Worm (Caenorhabditis elegans) whole organism, late embryonic: ENCODE data around the gene clec-4.

Experiments used
- C38D4.7 ChIP-seq: fragments of 200-800 bp; sonication (Bioruptor generic); optimal IDR thresholded peaks from 2 replicates; lab custom pipeline; 2018; ENCODE audit warnings: mild to moderate bottlenecking, missing genetic modification characterization, moderate library complexity, missing compliant biosample characterization
- K09A11.1 ChIP-seq: sonication (generic microtip); optimal IDR thresholded peaks from 2 replicates; lab custom pipeline; 2017; ENCODE audit warnings: antibody characterized with exemption, mild to moderate bottlenecking, missing genetic modification characterization, missing compliant biosample characterization; ENCODE audit not compliant: insufficient read depth
- ceh-18 ChIP-seq: sonication (generic microtip); optimal IDR thresholded peaks from 2 replicates; lab custom pipeline; 2016; ENCODE audit warnings: missing genetic modification characterization, missing compliant biosample characterization
- ceh-31 ChIP-seq: sonication (generic microtip); optimal IDR thresholded peaks from 2 replicates; lab custom pipeline; 2016; ENCODE audit warnings: missing genetic modification characterization, missing compliant biosample characterization
- ceh-34 ChIP-seq: sonication (generic microtip); optimal IDR thresholded peaks from 2 replicates; lab custom pipeline; 2016; ENCODE audit warnings: mild to moderate bottlenecking, missing genetic modification characterization, missing compliant biosample characterization
- ceh-45 ChIP-seq: fragments of 200-800 bp; sonication (Bioruptor generic); IDR thresholded peaks from 2 replicates; pipeline ENCODE4 v1.3.6; 2022; ENCODE audit warnings: missing genetic modification reagents, missing genetic modification characterization, missing compliant biosample characterization
- ceh-48 ChIP-seq: sonication (generic microtip); optimal IDR thresholded peaks from 2 replicates; lab custom pipeline; 2016; ENCODE audit warnings: missing genetic modification characterization, inconsistent platforms, missing compliant biosample characterization
- ceh-6 ChIP-seq: fragments of 200-800 bp; sonication (Bioruptor generic); optimal IDR thresholded peaks from 2 replicates; lab custom pipeline; 2018; ENCODE audit warnings: mild to moderate bottlenecking, missing genetic modification characterization, missing compliant biosample characterization
- ceh-9 ChIP-seq: sonication (generic microtip); optimal IDR thresholded peaks from 2 replicates; lab custom pipeline; 2016; ENCODE audit warnings: mild to moderate bottlenecking, missing genetic modification characterization, inconsistent platforms, missing compliant biosample characterization
- che-1 ChIP-seq: sonication (generic microtip); optimal IDR thresholded peaks from 2 replicates; lab custom pipeline; 2016; ENCODE audit warnings: mild to moderate bottlenecking, missing genetic modification characterization, missing compliant biosample characterization
- dmd-4 ChIP-seq: sonication (generic microtip); optimal IDR thresholded peaks from 2 replicates; lab custom pipeline; 2016; ENCODE audit warnings: borderline replicate concordance, missing genetic modification characterization, missing compliant biosample characterization
- dve-1 ChIP-seq: sonication (generic microtip); optimal IDR thresholded peaks from 2 replicates; lab custom pipeline; 2017; ENCODE audit warnings: antibody characterized with exemption, mild to moderate bottlenecking, missing genetic modification characterization, missing compliant biosample characterization
- ets-4 ChIP-seq: sonication (generic microtip); optimal IDR thresholded peaks from 2 replicates; lab custom pipeline; 2016; ENCODE audit warnings: missing genetic modification characterization, missing compliant biosample characterization
- hlh-15 ChIP-seq: sonication (generic microtip); optimal IDR thresholded peaks from 2 replicates; lab custom pipeline; 2016; ENCODE audit warnings: missing genetic modification characterization, missing compliant biosample characterization
- hlh-30 ChIP-seq: sonication (generic microtip); optimal IDR thresholded peaks from 2 replicates; lab custom pipeline; 2017; ENCODE audit warnings: antibody characterized with exemption, missing genetic modification characterization, missing compliant biosample characterization; ENCODE audit not compliant: insufficient read depth
- hlh-6 ChIP-seq: sonication (generic microtip); optimal IDR thresholded peaks from 2 replicates; lab custom pipeline; 2016; ENCODE audit warnings: missing genotype, missing genetic modification characterization, missing compliant biosample characterization
- lim-6 ChIP-seq: sonication (generic microtip); optimal IDR thresholded peaks from 2 replicates; lab custom pipeline; 2016; ENCODE audit warnings: missing genetic modification characterization, missing compliant biosample characterization
- lin-11 ChIP-seq: fragments of 200-800 bp; sonication (Bioruptor generic); optimal IDR thresholded peaks from 2 replicates; lab custom pipeline; 2018; ENCODE audit warnings: mild to moderate bottlenecking, missing genetic modification characterization, missing compliant biosample characterization
- nfya-1 ChIP-seq: sonication (generic microtip); optimal IDR thresholded peaks from 2 replicates; lab custom pipeline; 2017; ENCODE audit warnings: missing genetic modification characterization, mild to moderate bottlenecking, missing compliant biosample characterization, antibody characterized with exemption, moderate library complexity
- odd-2 ChIP-seq: sonication (generic microtip); optimal IDR thresholded peaks from 2 replicates; lab custom pipeline; 2017; ENCODE audit warnings: antibody characterized with exemption, mild to moderate bottlenecking, missing genetic modification characterization, missing compliant biosample characterization
- pag-3 ChIP-seq: sonication (generic microtip); optimal IDR thresholded peaks from 2 replicates; lab custom pipeline; 2016; ENCODE audit warnings: missing compliant biosample characterization, missing genetic modification characterization, borderline replicate concordance
- pat-9 ChIP-seq: fragments of 200-800 bp; sonication (Bioruptor generic); optimal IDR thresholded peaks from 2 replicates; lab custom pipeline; 2018; ENCODE audit warnings: mild to moderate bottlenecking, missing genetic modification characterization, moderate library complexity, missing compliant biosample characterization
- pax-1 ChIP-seq: fragments of 150-350 bp; optimal IDR thresholded peaks from 2 replicates; lab custom pipeline; 2014; ENCODE audit warnings: missing biosample characterization, missing genetic modification characterization
- pha-4 ChIP-seq: fragments of 150-350 bp; optimal IDR thresholded peaks from 2 replicates; lab custom pipeline; 2018; ENCODE audit warnings: missing biosample characterization, missing genetic modification reagents, missing genetic modification characterization
- sdc-2 ChIP-seq: sonication (generic microtip); optimal IDR thresholded peaks from 2 replicates; lab custom pipeline; 2016; ENCODE audit warnings: missing genotype, missing genetic modification characterization, missing compliant biosample characterization
- syd-9 ChIP-seq: sonication (generic microtip); optimal IDR thresholded peaks from 2 replicates; lab custom pipeline; 2016; ENCODE audit warnings: mild to moderate bottlenecking, missing genetic modification characterization, moderate library complexity, missing compliant biosample characterization
- tbx-2 ChIP-seq: sonication (generic microtip); optimal IDR thresholded peaks from 2 replicates; lab custom pipeline; 2016; ENCODE audit warnings: missing genetic modification characterization, missing compliant biosample characterization
- unc-3 ChIP-seq, 2 experiments: fragments of 200-800 bp in 1 of 2; sonication (Bioruptor generic) in 1 of 2; sonication (generic microtip) in 1 of 2; conservative IDR thresholded peaks in 1 of 2; optimal IDR thresholded peaks in 1 of 2; 2 replicates each; pipeline versions ENCODE4 v1.3.6 to Lab custom; 2016 to 2022; ENCODE audit warnings: missing compliant biosample characterization in 2 of 2, missing genetic modification characterization in 2 of 2, missing genetic modification reagents in 1 of 2
- zip-5 ChIP-seq: sonication (generic microtip); optimal IDR thresholded peaks from 2 replicates; lab custom pipeline; 2016; ENCODE audit warnings: missing genetic modification characterization, missing compliant biosample characterization
- ztf-16 ChIP-seq: sonication (generic microtip); optimal IDR thresholded peaks from 2 replicates; lab custom pipeline; 2017; ENCODE audit warnings: missing genetic modification characterization, missing compliant biosample characterization

The clec-4 gene

DNA sequence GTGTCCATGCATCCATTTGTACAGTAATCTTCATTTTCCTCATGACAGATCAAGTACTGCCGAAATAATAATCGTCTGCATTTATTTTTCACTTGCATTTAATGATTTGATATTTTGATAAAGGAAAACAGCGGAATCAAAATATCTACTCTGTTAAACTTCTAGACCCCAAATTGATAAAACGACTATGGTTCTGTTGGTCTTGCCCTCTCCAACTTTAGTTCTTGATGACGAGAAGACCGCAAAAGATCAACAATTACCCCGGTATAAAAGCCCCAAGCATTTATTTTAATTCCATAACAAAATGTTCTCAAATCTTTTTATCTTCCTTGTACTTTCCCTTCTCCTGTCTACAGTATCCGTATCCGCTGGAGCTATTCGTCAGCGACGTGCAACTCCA, 27.7 kb upstream of the clec-4 start, which contains the start of gene Y38E10A.9:
Y38E10A.9 (plus strand) TSS at position 301 of the 400 bp plus-strand sequence.
- TF ChIP-seq sdc-2 (tag; lab: Kevin White, UChicago) (no peak), ceh-18 (tag; lab: Kevin White, UChicago) (no peak), ztf-16 (tag; lab: Kevin White, UChicago) (no peak), ceh-45 (GFP tag; lab: Robert Waterston, UW) (no peak), ets-4 (tag; lab: Kevin White, UChicago) (no peak), pax-1 (tag; lab: Kevin White, UChicago) (no peak), syd-9 (tag; lab: Kevin White, UChicago) (no peak), ceh-34 (tag; lab: Kevin White, UChicago) (no peak), lim-6 (no peak), zip-5 (tag; lab: Kevin White, UChicago) (no peak), pha-4 (tag; lab: Kevin White, UChicago) (no peak)

DNA sequence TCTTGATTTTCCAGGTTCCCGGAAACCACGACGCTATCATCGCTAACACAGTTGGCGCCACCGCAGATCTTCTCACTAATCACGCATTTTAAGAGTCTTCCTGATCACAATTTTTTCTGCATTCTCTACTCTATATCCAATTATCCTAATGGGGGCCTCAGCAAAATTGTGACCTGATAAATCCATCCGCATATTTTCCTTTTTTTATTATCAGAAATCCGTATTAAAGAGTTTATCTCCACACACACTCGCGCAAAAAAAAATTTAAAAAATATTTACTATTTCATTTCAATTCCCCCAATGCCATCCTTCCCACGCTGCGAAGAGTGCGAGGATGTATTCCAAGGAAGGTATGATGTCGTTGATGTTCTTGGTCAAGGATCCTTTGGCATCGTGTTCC, 26.0 kb upstream of the clec-4 start, which contains the start of gene Y38E10A.8:
Y38E10A.8 (plus strand) TSS at position 301 of the 400 bp plus-strand sequence.
- TF ChIP-seq C38D4.7 (GFP tag; lab: Kevin White, UChicago): no peak

DNA sequence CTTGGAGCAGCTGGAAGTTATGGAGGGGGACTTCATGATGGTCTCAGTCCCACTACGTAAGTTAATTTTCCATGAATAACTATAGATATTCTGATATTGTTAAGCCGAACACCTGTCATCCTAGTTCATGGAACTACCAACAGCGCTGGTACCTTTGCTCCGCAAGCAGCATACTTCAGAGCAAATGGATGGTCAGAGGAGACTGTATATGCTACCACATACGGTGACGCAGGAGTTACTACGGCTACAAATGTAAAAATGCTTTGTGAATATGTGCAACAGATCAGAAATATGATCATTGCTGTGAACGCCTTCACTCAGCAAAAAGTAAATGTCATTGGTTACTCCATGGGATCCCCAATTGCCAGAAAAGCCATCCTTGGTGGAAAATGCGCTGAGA, 25.2 kb upstream of the clec-4 start:
- TF ChIP-seq lin-11 (no peak), ceh-6 (no peak), tbx-2 (tag; lab: Kevin White, UChicago) (no peak), odd-2 (tag; lab: Kevin White, UChicago) (no peak), che-1 (tag; lab: Kevin White, UChicago) (no peak), K09A11.1 (no peak), pat-9 (no peak), ceh-9 (no peak)

DNA sequence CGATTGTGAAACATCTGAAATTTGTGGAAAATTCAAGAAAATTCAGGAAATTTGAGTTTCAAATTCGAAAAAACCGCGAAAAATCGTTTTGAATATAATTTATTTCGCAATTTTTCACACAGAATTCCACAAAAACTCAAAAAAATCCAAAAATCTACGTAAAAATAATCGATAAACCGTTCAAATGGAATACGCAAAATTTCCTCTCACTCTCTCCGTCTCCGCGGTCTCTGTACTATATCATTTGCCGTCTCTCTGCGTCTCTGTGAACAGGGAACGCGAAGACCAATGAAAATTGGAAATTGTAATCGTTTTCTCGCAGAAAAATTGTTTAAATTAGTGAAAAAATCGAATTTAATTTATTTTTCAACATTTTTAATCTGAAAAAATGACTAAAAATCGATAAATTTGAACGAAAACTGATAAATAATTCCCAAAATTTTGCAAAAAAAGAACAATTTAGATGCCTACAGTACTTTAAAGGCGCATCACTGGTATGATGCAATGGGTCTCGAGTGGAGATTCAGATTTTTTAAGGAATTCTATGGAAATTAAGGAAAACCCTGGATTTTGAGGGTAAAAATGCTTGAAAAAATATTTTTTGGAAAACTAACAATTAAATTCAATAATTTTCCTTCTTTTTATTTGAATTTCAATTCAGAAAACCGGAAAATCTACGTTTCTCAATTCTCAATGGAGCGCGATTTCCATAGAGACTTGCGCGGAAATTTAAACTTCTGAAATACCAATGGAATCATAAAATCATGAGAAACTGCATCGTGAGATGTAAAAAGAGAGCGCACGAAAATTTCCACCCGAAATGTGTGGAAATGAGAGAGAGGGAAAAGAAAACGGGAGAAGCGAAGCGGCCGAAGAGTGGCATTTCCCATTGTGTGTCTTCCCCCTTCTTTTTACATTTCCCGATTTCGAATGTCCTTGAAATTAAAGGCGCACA, 23.0 kb upstream of the clec-4 start, which contains the start of the genes ceh-100 and lips-15:
ceh-100 (minus strand) TSS at position 14 of the 955 bp plus-strand sequence.
lips-15 (plus strand) TSS at position 720 of the 955 bp plus-strand sequence.
- peak; percentile 10 for TF ChIP-seq nfya-1
- no peak for TF ChIP-seq unc-3 (GFP tag; conservative IDR thresholded peaks at IDR 0.05; lab: Robert Waterston, UW)
- no peak for TF ChIP-seq unc-3 (tag; optimal IDR thresholded peaks at IDR 0.05; lab: Kevin White, UChicago)
- TF ChIP-seq ceh-34 (tag; lab: Kevin White, UChicago): peak; percentile 28
- peak; percentile 17 for TF ChIP-seq ceh-48
- TF ChIP-seq hlh-30: no peak
- peak; percentile 68 for TF ChIP-seq ceh-31 (tag; lab: Kevin White, UChicago)
- peak; percentile 34 for TF ChIP-seq tbx-2 (tag; lab: Kevin White, UChicago)

DNA sequence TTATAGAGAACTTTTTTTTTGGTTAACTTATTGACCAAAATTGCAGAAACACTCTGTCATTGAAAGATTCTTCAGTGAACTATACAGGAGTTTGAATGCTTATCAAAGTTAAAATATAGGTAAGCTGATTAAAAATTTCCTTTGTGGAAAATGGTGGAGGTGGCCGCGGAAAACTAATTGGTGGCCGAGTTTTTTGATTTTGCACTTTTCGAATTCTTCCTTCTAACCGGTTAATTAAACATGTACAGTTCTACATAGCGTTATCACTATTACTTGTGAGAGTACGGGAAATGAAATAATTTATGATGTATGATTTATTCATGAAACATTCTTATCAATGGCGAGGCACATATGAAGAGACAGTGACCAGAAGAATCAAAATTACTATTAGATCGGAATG, 3.2 kb downstream of the clec-4 start, which contains the start of gene clec-8:
clec-8 (minus strand) TSS at position 308 of the 400 bp plus-strand sequence.
- TF ChIP-seq dmd-4 (tag; lab: Kevin White, UChicago) (no peak), hlh-6 (no peak), ceh-31 (tag; lab: Kevin White, UChicago) (no peak), dve-1 (tag; lab: Kevin White, UChicago) (no peak), pag-3 (tag; lab: Kevin White, UChicago) (no peak), hlh-15 (tag; lab: Kevin White, UChicago) (no peak)
